Fruit fly (Drosophila melanogaster): ENCODE measurements around the gene alphaTub84B.

dm6 chr3R:7138058-7138457, 51.7 kb downstream of the alphaTub84B start:
- no peak for TF ChIP-seq OdsH (GFP tag; optimal IDR thresholded peaks at IDR 0.05)
- no peak for TF ChIP-seq Hr39 (GFP tag; optimal IDR thresholded peaks at IDR 0.05)
- TF ChIP-seq svp (GFP tag) = no peak
- TF ChIP-seq fd59A (GFP tag; optimal IDR thresholded peaks at IDR 0.05) = no peak

All from whole organism, prepupa.